Worm (Caenorhabditis elegans): ENCODE data around the gene fbxa-5.

DNA sequence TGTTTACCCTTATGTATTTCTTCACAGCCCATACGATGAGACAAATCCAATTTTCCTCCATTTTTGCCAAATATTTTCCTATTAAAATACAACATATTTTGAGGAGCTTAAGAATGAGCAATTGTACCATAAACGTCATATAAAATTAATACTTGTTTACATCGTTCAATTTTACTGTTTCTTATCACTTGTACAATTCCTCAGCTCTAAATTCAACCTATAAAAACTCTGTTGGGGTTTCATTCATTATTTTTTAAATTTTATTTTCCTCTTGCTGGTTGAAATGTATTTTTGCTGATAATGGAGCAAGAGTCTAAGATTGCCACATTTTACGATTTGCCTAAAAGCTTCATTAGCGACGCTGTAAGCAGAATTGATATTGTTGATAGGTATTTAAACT is 36.7 kb downstream of the fbxa-5 start, which contains the start of gene fbxa-75:
- TF ChIP-seq ceh-19 (GFP tag; optimal IDR thresholded peaks at IDR 0.05) (no peak), ceh-22 (tag; optimal IDR thresholded peaks at IDR 0.05) (no peak), ceh-48 (tag; optimal IDR thresholded peaks at IDR 0.05) (no peak)

Measured in whole organism, late embryonic.